Worm (Caenorhabditis elegans): Measurements from ENCODE around the gene nrps-1.
A peak's percentile ranks its signal among the peaks of the same experiment; 100 is the strongest.

- TF ChIP-seq lin-15B (tag; optimal IDR thresholded peaks at IDR 0.05) = no peak
- no peak for TF ChIP-seq zfp-3 (GFP tag; conservative IDR thresholded peaks at IDR 0.05)
- TF ChIP-seq spr-3 (GFP tag; optimal IDR thresholded peaks at IDR 0.05) = no peak
- TF ChIP-seq unc-130 (GFP tag; optimal IDR thresholded peaks at IDR 0.05) = peak; percentile 16
- TF ChIP-seq ceh-82 (tag; optimal IDR thresholded peaks at IDR 0.05) = no peak
- TF ChIP-seq lin-13 (GFP tag; optimal IDR thresholded peaks at IDR 0.05) = no peak
These were observed 46.9 kb downstream of the nrps-1 start, which contains the start of the genes Y66D12A.6 and ceh-92 for ce11 chrIII:11581372-11581771.
